Worm (Caenorhabditis elegans) whole organism, mixed stage, embryonic: ENCODE results near the gene F58A3.3.
A peak's percentile ranks its signal among the peaks of the same experiment; 100 is the strongest.

Experiments used
- blmp-1 ChIP-seq: fragments of 150-350 bp; optimal IDR thresholded peaks from 2 replicates; lab custom pipeline; 2014; ENCODE audit warnings: missing biosample characterization, missing genetic modification characterization
- ceh-39 ChIP-seq: fragments of 150-350 bp; optimal IDR thresholded peaks from 2 replicates; lab custom pipeline; 2014; ENCODE audit warnings: missing biosample characterization, missing genetic modification characterization
- cnd-1 ChIP-seq: fragments of 200-800 bp; sonication (Bioruptor generic); optimal IDR thresholded peaks from 2 replicates; lab custom pipeline; 2018; ENCODE audit warnings: mild to moderate bottlenecking, missing genetic modification characterization, missing compliant biosample characterization
- elt-1 ChIP-seq: sonication (generic microtip); optimal IDR thresholded peaks from 2 replicates; lab custom pipeline; 2017; ENCODE audit warnings: missing genetic modification characterization, mild to moderate bottlenecking, missing compliant biosample characterization, antibody characterized with exemption, moderate library complexity, borderline replicate concordance; ENCODE audit not compliant: insufficient read depth
- elt-3 ChIP-seq: fragments of 150-350 bp; optimal IDR thresholded peaks from 2 replicates; lab custom pipeline; 2014; ENCODE audit warnings: missing biosample characterization, missing genetic modification characterization
- flh-1 ChIP-seq: fragments of 200-800 bp; sonication (Bioruptor generic); optimal IDR thresholded peaks from 2 replicates; lab custom pipeline; 2018; ENCODE audit warnings: mild to moderate bottlenecking, missing genetic modification characterization, moderate library complexity, missing compliant biosample characterization
- lin-13 ChIP-seq: fragments of 150-350 bp; optimal IDR thresholded peaks from 2 replicates; lab custom pipeline; 2014; ENCODE audit warnings: missing biosample characterization, missing genetic modification characterization
- lsy-2 ChIP-seq: fragments of 150-350 bp; optimal IDR thresholded peaks from 2 replicates; lab custom pipeline; 2014; ENCODE audit warnings: missing biosample characterization, missing genetic modification characterization
- nhr-12 ChIP-seq: fragments of 150-350 bp; optimal IDR thresholded peaks from 2 replicates; lab custom pipeline; 2014; ENCODE audit warnings: missing biosample characterization, missing genetic modification characterization
- nhr-76 ChIP-seq: sonication (generic microtip); optimal IDR thresholded peaks from 2 replicates; lab custom pipeline; 2017; ENCODE audit warnings: missing biosample characterization, missing genetic modification characterization
- sptf-1 ChIP-seq: sonication (generic microtip); optimal IDR thresholded peaks from 2 replicates; lab custom pipeline; 2017; ENCODE audit warnings: mild to moderate bottlenecking, missing genetic modification characterization, moderate library complexity, missing compliant biosample characterization
- tbx-8 ChIP-seq: fragments of 200-800 bp; sonication (Bioruptor generic); optimal IDR thresholded peaks from 2 replicates; lab custom pipeline; 2018; ENCODE audit warnings: mild to moderate bottlenecking, missing genetic modification characterization, moderate library complexity, missing compliant biosample characterization
- unc-62 ChIP-seq: fragments of 150-350 bp; optimal IDR thresholded peaks from 2 replicates; lab custom pipeline; 2014; ENCODE audit warnings: missing biosample characterization, missing genetic modification reagents, missing genetic modification characterization
- ztf-11 ChIP-seq: fragments of 150-350 bp; optimal IDR thresholded peaks from 2 replicates; lab custom pipeline; 2014; ENCODE audit warnings: missing biosample characterization, missing genetic modification characterization

DNA sequence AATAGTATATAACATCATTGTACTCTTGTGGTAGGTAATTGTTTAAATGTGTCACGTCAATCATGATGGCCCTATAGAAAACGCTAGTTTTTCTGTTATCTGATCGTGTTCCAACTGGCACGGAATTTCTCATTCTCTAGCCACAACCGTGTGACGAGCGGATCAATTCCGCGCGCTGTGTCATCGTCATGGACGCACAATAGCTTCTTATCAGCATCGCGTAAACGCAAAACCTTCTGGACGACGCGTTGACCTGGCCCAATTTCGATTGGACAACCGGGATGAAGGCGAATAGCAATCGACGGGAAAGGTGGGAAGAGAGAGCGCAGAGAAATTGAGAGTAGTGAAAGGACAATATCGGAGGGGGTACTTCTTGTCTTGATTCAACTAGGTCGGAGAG is 44.6 kb downstream of the F58A3.3 start, which contains the start of gene lpr-3:
- TF ChIP-seq elt-1 (tag; lab: Kevin White, UChicago), result peak; percentile 90
- TF ChIP-seq sptf-1 (tag; lab: Kevin White, UChicago), result no peak
- no peak for TF ChIP-seq lin-13
- TF ChIP-seq lsy-2 (tag; lab: Kevin White, UChicago), result no peak
- TF ChIP-seq blmp-1 (tag; lab: Kevin White, UChicago), result peak; percentile 94
- no peak for TF ChIP-seq nhr-76
- TF ChIP-seq ztf-11, result no peak
- no peak for TF ChIP-seq flh-1 (GFP tag; lab: Kevin White, UChicago)
- TF ChIP-seq ceh-39 (tag; lab: Kevin White, UChicago), result no peak
- peak; percentile 60 for TF ChIP-seq unc-62 (GFP tag; lab: Kevin White, UChicago)
- TF ChIP-seq tbx-8, result no peak
- no peak for TF ChIP-seq nhr-12 (tag; lab: Kevin White, UChicago)
- TF ChIP-seq cnd-1 (tag; lab: Kevin White, UChicago), result no peak
- peak; percentile 42 for TF ChIP-seq elt-3
